Fruit fly (Drosophila melanogaster) S2 (cell line): Measurements from ENCODE around the gene CG6163.

ENCODE experiments used
- CG8478 ChIP-seq: fragments of >200 bp; optimal IDR thresholded peaks from 2 replicates; lab custom pipeline; 2018
- CTCF ChIP-seq, 2 experiments: fragments of >200 bp; optimal IDR thresholded peaks; 2 replicates each; lab custom pipeline; 2018

DNA sequence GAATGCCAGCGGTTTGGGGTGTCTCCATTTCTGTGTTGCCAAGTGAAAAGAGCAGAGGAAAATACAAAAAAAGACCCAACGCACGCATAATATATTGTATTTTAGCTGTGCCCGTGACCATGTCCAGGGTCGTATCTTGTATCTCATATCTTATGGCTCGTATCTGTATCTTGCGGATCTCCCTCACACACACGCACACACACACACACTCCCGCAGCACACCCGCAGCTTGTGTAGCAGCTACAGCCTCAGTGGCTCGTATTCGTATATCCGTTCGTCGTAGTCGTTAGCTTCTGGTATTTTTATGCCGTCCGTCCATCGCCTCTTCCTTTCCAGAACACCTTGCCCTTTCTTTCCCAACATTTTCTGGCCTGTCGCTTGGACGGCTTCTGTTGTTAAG, 19.5 kb upstream of the CG6163 start:
- TF ChIP-seq CTCF (optimal IDR thresholded peaks at IDR 0.05; lab: Kevin White, UChicago): no peak
- TF ChIP-seq CG8478 (lab: Kevin White, UChicago): no peak
